Worm (Caenorhabditis elegans) whole organism, L4 larva: ENCODE measurements around the gene ckr-2.

Source experiments
- F26F4.8 ChIP-seq: fragments of 200-800 bp; sonication (Bioruptor generic); conservative IDR thresholded peaks from 2 replicates; pipeline ENCODE4 v1.3.6; 2022; ENCODE audit warnings: missing genetic modification characterization, missing compliant biosample characterization
- F44E2.7 ChIP-seq: fragments of 200-800 bp; sonication (Bioruptor generic); IDR thresholded peaks from 2 replicates; pipeline ENCODE4 v2.1.2; 2022; ENCODE audit warnings: missing genetic modification characterization, missing compliant biosample characterization
- T20F7.1 ChIP-seq: fragments of 200-800 bp; sonication (Bioruptor generic); optimal IDR thresholded peaks from 2 replicates; lab custom pipeline; 2018; ENCODE audit warnings: mild to moderate bottlenecking, missing genetic modification characterization, missing compliant biosample characterization
- T26A8.4 ChIP-seq: fragments of 200-800 bp; sonication (Bioruptor generic); IDR thresholded peaks from 2 replicates; pipeline ENCODE4 v1.3.6; 2022; ENCODE audit warnings: missing genetic modification characterization, missing compliant biosample characterization
- Y75B8A.6 ChIP-seq: fragments of 200-800 bp; sonication (Bioruptor generic); IDR thresholded peaks from 2 replicates; pipeline ENCODE4 v1.3.6; 2022; ENCODE audit warnings: missing genetic modification reagents, missing genetic modification characterization, missing compliant biosample characterization
- ZK546.5 ChIP-seq, 2 experiments: sonication (generic microtip); optimal IDR thresholded peaks; 2 replicates each; lab custom pipeline; 2017; ENCODE audit warnings: missing biosample characterization in 2 of 2, missing genetic modification characterization in 2 of 2
- aly-2 ChIP-seq: sonication (generic microtip); optimal IDR thresholded peaks from 2 replicates; lab custom pipeline; 2018; ENCODE audit warnings: missing biosample characterization, missing genetic modification characterization
- arid-1 ChIP-seq: fragments of 200-800 bp; sonication (Bioruptor generic); conservative IDR thresholded peaks from 2 replicates; pipeline ENCODE4 v1.3.6; 2022; ENCODE audit warnings: missing genetic modification reagents, missing genetic modification characterization, missing compliant biosample characterization
- ceh-28 ChIP-seq: fragments of 150-350 bp; optimal IDR thresholded peaks from 2 replicates; lab custom pipeline; 2014; ENCODE audit warnings: missing biosample characterization, missing genetic modification reagents, missing genetic modification characterization
- ceh-32 ChIP-seq: sonication (generic microtip); optimal IDR thresholded peaks from 2 replicates; lab custom pipeline; 2016; ENCODE audit warnings: mild to moderate bottlenecking, missing genetic modification characterization, missing compliant biosample characterization; ENCODE audit not compliant: poor library complexity
- ceh-44 ChIP-seq: fragments of 200-800 bp; sonication (Bioruptor generic); IDR thresholded peaks from 2 replicates; pipeline ENCODE4 v1.3.6; 2022; ENCODE audit warnings: missing genetic modification reagents, missing genetic modification characterization, missing compliant biosample characterization
- ceh-62 ChIP-seq: sonication (generic microtip); optimal IDR thresholded peaks from 2 replicates; lab custom pipeline; 2017; ENCODE audit warnings: missing biosample characterization, missing genetic modification characterization
- ceh-82 ChIP-seq: sonication (generic microtip); optimal IDR thresholded peaks from 2 replicates; lab custom pipeline; 2017; ENCODE audit warnings: missing biosample characterization, missing genetic modification characterization
- ces-1 ChIP-seq: fragments of 150-350 bp; sonication (generic microtip); optimal IDR thresholded peaks from 4 replicates; lab custom pipeline; 2014; ENCODE audit warnings: missing biosample characterization, missing genetic modification reagents, missing genetic modification characterization
- ctbp-1 ChIP-seq: fragments of 200-800 bp; sonication (Bioruptor generic); IDR thresholded peaks from 2 replicates; pipeline ENCODE4 v1.3.6; 2022; ENCODE audit warnings: missing genetic modification reagents, missing genetic modification characterization, missing compliant biosample characterization
- daf-16 ChIP-seq, 3 experiments: sonication (generic microtip); optimal IDR thresholded peaks; 2 replicates each; lab custom pipeline; 2016 to 2017; ENCODE audit warnings: missing genetic modification characterization in 3 of 3, missing genetic modification reagents in 3 of 3, mild to moderate bottlenecking in 2 of 3, missing compliant biosample characterization in 2 of 3, missing biosample characterization in 1 of 3, moderate library complexity in 1 of 3
- daf-19 ChIP-seq: fragments of 200-800 bp; sonication (Bioruptor generic); conservative IDR thresholded peaks from 2 replicates; pipeline ENCODE4 v1.3.6; 2022; ENCODE audit warnings: missing genetic modification characterization, missing compliant biosample characterization
- daf-8 ChIP-seq: fragments of 200-800 bp; sonication (Bioruptor generic); IDR thresholded peaks from 2 replicates; pipeline ENCODE4 v1.3.6; 2022; ENCODE audit warnings: missing genetic modification characterization, missing compliant biosample characterization
- dmd-9 ChIP-seq: fragments of 200-800 bp; sonication (Bioruptor generic); IDR thresholded peaks from 2 replicates; pipeline ENCODE4 v1.3.6; 2022; ENCODE audit warnings: missing genetic modification reagents, missing genetic modification characterization, missing compliant biosample characterization
- dve-1 ChIP-seq: sonication (generic microtip); optimal IDR thresholded peaks from 2 replicates; lab custom pipeline; 2017; ENCODE audit warnings: antibody characterized with exemption, mild to moderate bottlenecking, missing genetic modification characterization, missing compliant biosample characterization; ENCODE audit not compliant: insufficient read depth
- egl-27 ChIP-seq: sonication (generic microtip); optimal IDR thresholded peaks from 3 replicates; lab custom pipeline; 2017; ENCODE audit warnings: missing biosample characterization, missing genetic modification reagents, missing genetic modification characterization
- fos-1 ChIP-seq: fragments of 150-350 bp; optimal IDR thresholded peaks from 2 replicates; lab custom pipeline; 2014; ENCODE audit warnings: missing biosample characterization, missing genetic modification characterization
- gei-8 ChIP-seq: fragments of 200-800 bp; sonication (Bioruptor generic); optimal IDR thresholded peaks from 2 replicates; lab custom pipeline; 2018; ENCODE audit warnings: mild to moderate bottlenecking, missing genetic modification characterization, missing compliant biosample characterization
- hlh-11 ChIP-seq: fragments of 200-800 bp; sonication (Bioruptor generic); optimal IDR thresholded peaks from 2 replicates; lab custom pipeline; 2018; ENCODE audit warnings: mild to moderate bottlenecking, missing genetic modification characterization, missing compliant biosample characterization
- hmg-1.1 ChIP-seq: fragments of 200-800 bp; sonication (Bioruptor generic); IDR thresholded peaks from 2 replicates; pipeline ENCODE4 v1.3.6; 2022; ENCODE audit warnings: missing genetic modification reagents, missing genetic modification characterization, missing compliant biosample characterization
- lim-7 ChIP-seq: fragments of 200-800 bp; sonication (Bioruptor generic); IDR thresholded peaks from 2 replicates; pipeline ENCODE4 v1.3.6; 2022; ENCODE audit warnings: missing genetic modification characterization, missing compliant biosample characterization
- lin-13 ChIP-seq: fragments of 150-350 bp; optimal IDR thresholded peaks from 2 replicates; lab custom pipeline; 2014; ENCODE audit warnings: missing biosample characterization, missing genetic modification reagents, missing genetic modification characterization
- lin-29 ChIP-seq: fragments of 200-800 bp; sonication (Bioruptor generic); IDR thresholded peaks from 2 replicates; pipeline ENCODE4 v1.3.6; 2022; ENCODE audit warnings: missing genetic modification reagents, missing genetic modification characterization, missing compliant biosample characterization
- lir-3 ChIP-seq: sonication (generic microtip); optimal IDR thresholded peaks from 2 replicates; lab custom pipeline; 2016; ENCODE audit warnings: mild to moderate bottlenecking, missing genetic modification characterization, missing compliant biosample characterization
- lsy-2 ChIP-seq, 2 experiments: fragments of 150-350 bp in 1 of 2; sonication (generic microtip) in 1 of 2; optimal IDR thresholded peaks; 2 replicates each; lab custom pipeline; 2014 to 2017; ENCODE audit warnings: missing biosample characterization in 2 of 2, missing genetic modification characterization in 2 of 2
- madf-5 ChIP-seq, 2 experiments: fragments of 200-800 bp; sonication (Bioruptor generic); IDR thresholded peaks; 2 replicates each; pipeline ENCODE4 v1.3.6; 2022; ENCODE audit warnings: missing compliant biosample characterization in 2 of 2, missing genetic modification characterization in 2 of 2
- madf-9 ChIP-seq: fragments of 200-800 bp; sonication (Bioruptor generic); conservative IDR thresholded peaks from 2 replicates; pipeline ENCODE4 v1.3.6; 2022; ENCODE audit warnings: missing genetic modification reagents, missing genetic modification characterization, missing compliant biosample characterization
- mdt-29 ChIP-seq: fragments of 200-800 bp; sonication (Bioruptor generic); IDR thresholded peaks from 2 replicates; pipeline ENCODE4 v1.3.6; 2022; ENCODE audit warnings: missing genetic modification reagents, missing genetic modification characterization, missing compliant biosample characterization
- mep-1 ChIP-seq: fragments of 150-350 bp; sonication (generic microtip); optimal IDR thresholded peaks from 3 replicates; lab custom pipeline; 2014; ENCODE audit warnings: missing biosample characterization, missing genetic modification characterization
- mes-2 ChIP-seq: sonication (generic microtip); optimal IDR thresholded peaks from 2 replicates; lab custom pipeline; 2016; ENCODE audit warnings: missing genotype, mild to moderate bottlenecking, missing genetic modification characterization, missing compliant biosample characterization; ENCODE audit not compliant: poor library complexity, severe bottlenecking
- nhr-11 ChIP-seq: fragments of 150-350 bp; optimal IDR thresholded peaks from 2 replicates; lab custom pipeline; 2014; ENCODE audit warnings: missing biosample characterization, missing genetic modification characterization
- nhr-111 ChIP-seq: fragments of 200-800 bp; sonication (Bioruptor generic); optimal IDR thresholded peaks from 2 replicates; lab custom pipeline; 2018; ENCODE audit warnings: mild to moderate bottlenecking, missing genetic modification characterization, missing compliant biosample characterization
- nhr-25 ChIP-seq: sonication (generic microtip); optimal IDR thresholded peaks from 2 replicates; lab custom pipeline; 2017; ENCODE audit warnings: missing genetic modification characterization, mild to moderate bottlenecking, missing compliant biosample characterization, antibody characterized with exemption, moderate library complexity, borderline replicate concordance; ENCODE audit not compliant: insufficient read depth
- nhr-48 ChIP-seq: sonication (generic microtip); optimal IDR thresholded peaks from 2 replicates; lab custom pipeline; 2016; ENCODE audit warnings: mild to moderate bottlenecking, missing genetic modification characterization, missing compliant biosample characterization
- nhr-6 ChIP-seq: fragments of 150-350 bp; optimal IDR thresholded peaks from 2 replicates; lab custom pipeline; 2014; ENCODE audit warnings: missing biosample characterization, missing genetic modification characterization
- rbr-2 ChIP-seq: sonication (generic microtip); optimal IDR thresholded peaks from 2 replicates; lab custom pipeline; 2016; ENCODE audit warnings: missing genotype, missing genetic modification characterization, missing compliant biosample characterization
- snpc-4 ChIP-seq: fragments of 150-350 bp; optimal IDR thresholded peaks from 2 replicates; lab custom pipeline; 2014; ENCODE audit warnings: missing biosample characterization, missing genetic modification characterization
- spr-1 ChIP-seq: sonication (generic microtip); optimal IDR thresholded peaks from 2 replicates; lab custom pipeline; 2016; ENCODE audit warnings: mild to moderate bottlenecking, missing genetic modification characterization, missing compliant biosample characterization
- spr-3 ChIP-seq: fragments of 200-800 bp; sonication (Bioruptor generic); optimal IDR thresholded peaks from 2 replicates; lab custom pipeline; 2018; ENCODE audit warnings: mild to moderate bottlenecking, missing genetic modification characterization, missing compliant biosample characterization
- tag-97 ChIP-seq: fragments of 200-800 bp; sonication (Bioruptor generic); IDR thresholded peaks from 2 replicates; pipeline ENCODE4 v1.3.6; 2022; ENCODE audit warnings: missing genetic modification characterization, missing compliant biosample characterization
- tra-1 ChIP-seq: fragments of 200-800 bp; sonication (Bioruptor generic); IDR thresholded peaks from 2 replicates; pipeline ENCODE4 v1.3.6; 2022; ENCODE audit warnings: missing genetic modification reagents, missing genetic modification characterization, missing compliant biosample characterization
- zag-1 ChIP-seq: fragments of 150-350 bp; optimal IDR thresholded peaks from 2 replicates; lab custom pipeline; 2014; ENCODE audit warnings: missing biosample characterization, missing genetic modification characterization
- zip-2 ChIP-seq: fragments of 150-350 bp; optimal IDR thresholded peaks from 2 replicates; lab custom pipeline; 2014; ENCODE audit warnings: missing biosample characterization, missing genetic modification characterization
- ztf-11 ChIP-seq: fragments of 150-350 bp; optimal IDR thresholded peaks from 2 replicates; lab custom pipeline; 2014; ENCODE audit warnings: missing biosample characterization, missing genetic modification characterization

The ckr-2 gene

DNA sequence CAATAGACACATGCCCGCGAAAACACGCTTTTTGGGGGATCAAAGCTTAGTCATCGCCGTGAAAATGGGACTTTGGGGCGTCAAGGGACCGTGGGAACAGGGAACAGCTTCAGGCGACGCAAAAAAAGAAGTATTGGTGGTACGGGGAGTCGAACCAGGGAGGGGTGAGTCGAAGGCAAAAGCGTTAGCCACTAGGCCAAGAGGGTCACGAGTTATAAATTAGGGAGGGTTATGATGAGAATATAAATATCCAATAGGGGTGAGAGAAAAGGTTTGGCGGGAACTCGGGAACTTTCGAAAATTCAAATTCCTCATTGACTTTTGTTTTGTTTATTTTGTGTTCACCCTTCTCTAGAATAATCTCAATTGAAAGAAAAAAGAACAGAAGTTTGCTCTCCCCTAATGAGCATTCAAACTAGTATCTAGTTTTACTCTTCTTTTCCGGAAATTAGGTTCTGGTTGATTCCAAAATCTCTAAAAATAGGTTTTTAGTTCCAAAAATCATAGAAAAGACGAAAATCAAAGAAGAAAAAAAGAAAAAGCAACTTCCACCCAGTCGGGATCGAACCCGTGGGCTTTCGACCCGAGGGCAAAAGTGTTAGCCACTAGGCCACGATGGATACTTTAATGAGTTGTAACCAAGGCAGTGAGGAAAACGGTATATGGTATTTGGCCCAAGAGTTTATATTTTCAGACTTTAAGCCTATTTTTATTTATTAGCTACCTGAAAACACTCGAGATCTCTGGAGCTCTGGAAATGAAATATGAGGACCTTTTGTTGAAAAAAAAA lies 9.6 kb upstream of the ckr-2 start (continued):
- TF ChIP-seq nhr-25 (tag; lab: Kevin White, UChicago): no peak
- TF ChIP-seq tra-1 (GFP tag; lab: Robert Waterston, UW): 0 out of 2 replicates have a peak, but pooled peaks have one; percentile 36
- peak; percentile 46; the same call in 1 of the 2 replicates for TF ChIP-seq arid-1
- peak; percentile 82 for TF ChIP-seq F44E2.7 (GFP tag; lab: Robert Waterston, UW)
- no peak for TF ChIP-seq ceh-28
- TF ChIP-seq egl-27 (tag; lab: Kevin White, UChicago): no peak
- TF ChIP-seq ces-1 (GFP tag; lab: Kevin White, UChicago): no peak
- peak; percentile 42 for TF ChIP-seq ctbp-1 (GFP tag; lab: Robert Waterston, UW)
- TF ChIP-seq nhr-48: no peak
- TF ChIP-seq zag-1: no peak
- TF ChIP-seq nhr-11: no peak
- TF ChIP-seq lim-7 (GFP tag; lab: Robert Waterston, UW): peak; percentile 88
- TF ChIP-seq T20F7.1 (GFP tag; lab: Kevin White, UChicago): no peak
- TF ChIP-seq aly-2 (tag; lab: Kevin White, UChicago): no peak
- TF ChIP-seq hmg-1.1 (GFP tag; lab: Robert Waterston, UW): no peak
- no peak for TF ChIP-seq lir-3 (tag; lab: Kevin White, UChicago)
- TF ChIP-seq ceh-32 (tag; lab: Kevin White, UChicago): no peak
- no peak for TF ChIP-seq fos-1 (tag; lab: Kevin White, UChicago)
- no peak for TF ChIP-seq tag-97 (GFP tag; lab: Robert Waterston, UW)
- TF ChIP-seq F26F4.8 (GFP tag; lab: Robert Waterston, UW): peak; percentile 91
- peak in 1 of 2 experiments; percentile 20 for TF ChIP-seq daf-16 (GFP tag; optimal IDR thresholded peaks at IDR 0.05; lab: Kevin White, UChicago)
- TF ChIP-seq daf-16 (tag; optimal IDR thresholded peaks at IDR 0.05; lab: Kevin White, UChicago): peak; percentile 3
- TF ChIP-seq mes-2 (tag; lab: Kevin White, UChicago): no peak
- peak; percentile 48 to 87; a peak in 2 of 4 replicates for TF ChIP-seq madf-5 (GFP tag; IDR thresholded peaks at IDR 0.05; lab: Robert Waterston, UW)
- no peak for TF ChIP-seq daf-19 (GFP tag; lab: Robert Waterston, UW)
- no peak for TF ChIP-seq nhr-6 (tag; lab: Kevin White, UChicago)
- no peak for TF ChIP-seq spr-1 (tag; lab: Kevin White, UChicago)
- TF ChIP-seq lsy-2 (tag; optimal IDR thresholded peaks at IDR 0.05; lab: Kevin White, UChicago): no peak
- peak; percentile 3 for TF ChIP-seq rbr-2 (tag; lab: Kevin White, UChicago)
- TF ChIP-seq ceh-62 (tag; lab: Kevin White, UChicago): no peak
- no peak for TF ChIP-seq hlh-11 (tag; lab: Kevin White, UChicago)
- no peak for TF ChIP-seq T26A8.4 (GFP tag; lab: Robert Waterston, UW)
- TF ChIP-seq zip-2: no peak
- no peak for TF ChIP-seq mep-1 (tag; lab: Kevin White, UChicago)
- no peak for TF ChIP-seq gei-8 (GFP tag; lab: Kevin White, UChicago)
- no peak for TF ChIP-seq ztf-11
- TF ChIP-seq ceh-44 (GFP tag; lab: Robert Waterston, UW): peak; percentile 56; the same call in 1 of the 2 replicates
- no peak for TF ChIP-seq ceh-82 (tag; lab: Kevin White, UChicago)
- no peak for TF ChIP-seq lin-29
- peak; percentile 68 for TF ChIP-seq lin-13
- peak; percentile 65 for TF ChIP-seq madf-9 (GFP tag; lab: Robert Waterston, UW)
- TF ChIP-seq spr-3 (GFP tag; lab: Kevin White, UChicago): no peak
- no peak for TF ChIP-seq ZK546.5 (tag; optimal IDR thresholded peaks at IDR 0.05; lab: Kevin White, UChicago)
- no peak for TF ChIP-seq mdt-29
- no peak for TF ChIP-seq dve-1
- peak; percentile 58; the same call in 1 of the 2 replicates for TF ChIP-seq Y75B8A.6 (GFP tag; lab: Robert Waterston, UW)
- no peak for TF ChIP-seq daf-8 (GFP tag; lab: Robert Waterston, UW)
- TF ChIP-seq nhr-111: no peak
- no peak for TF ChIP-seq dmd-9 (GFP tag; lab: Robert Waterston, UW)
- no peak for TF ChIP-seq snpc-4
